Worm (Caenorhabditis elegans) whole organism, late embryonic: ENCODE measurements around the gene pigq-1.

Experiments used
- C38D4.7 ChIP-seq: fragments of 200-800 bp; sonication (Bioruptor generic); optimal IDR thresholded peaks from 2 replicates; lab custom pipeline; 2018; ENCODE audit warnings: mild to moderate bottlenecking, missing genetic modification characterization, moderate library complexity, missing compliant biosample characterization
- ahr-1 ChIP-seq: sonication (generic microtip); optimal IDR thresholded peaks from 2 replicates; lab custom pipeline; 2016; ENCODE audit warnings: missing genetic modification characterization, missing compliant biosample characterization
- elt-4 ChIP-seq: sonication (generic microtip); optimal IDR thresholded peaks from 2 replicates; lab custom pipeline; 2016; ENCODE audit warnings: missing genetic modification characterization, missing compliant biosample characterization
- ets-4 ChIP-seq: sonication (generic microtip); optimal IDR thresholded peaks from 2 replicates; lab custom pipeline; 2016; ENCODE audit warnings: missing genetic modification characterization, missing compliant biosample characterization
- fax-1 ChIP-seq: sonication (generic microtip); optimal IDR thresholded peaks from 2 replicates; lab custom pipeline; 2016; ENCODE audit warnings: missing genotype, missing genetic modification characterization, missing compliant biosample characterization
- fkh-6 ChIP-seq: sonication (generic microtip); optimal IDR thresholded peaks from 2 replicates; lab custom pipeline; 2016; ENCODE audit warnings: missing genetic modification characterization, missing compliant biosample characterization
- nhr-11 ChIP-seq: fragments of 150-350 bp; optimal IDR thresholded peaks from 2 replicates; lab custom pipeline; 2014; ENCODE audit warnings: missing biosample characterization, missing genetic modification characterization
- npax-4 ChIP-seq: sonication (generic microtip); optimal IDR thresholded peaks from 2 replicates; lab custom pipeline; 2016; ENCODE audit warnings: missing genetic modification characterization, missing compliant biosample characterization
- pqm-1 ChIP-seq: sonication (generic microtip); optimal IDR thresholded peaks from 2 replicates; lab custom pipeline; 2016; ENCODE audit warnings: missing genetic modification characterization, missing compliant biosample characterization
- syd-9 ChIP-seq: sonication (generic microtip); optimal IDR thresholded peaks from 2 replicates; lab custom pipeline; 2016; ENCODE audit warnings: mild to moderate bottlenecking, missing genetic modification characterization, moderate library complexity, missing compliant biosample characterization
- ttx-3 ChIP-seq: sonication (generic microtip); optimal IDR thresholded peaks from 2 replicates; lab custom pipeline; 2016; ENCODE audit warnings: missing genetic modification reagents, missing genetic modification characterization, missing compliant biosample characterization
- ztf-16 ChIP-seq: sonication (generic microtip); optimal IDR thresholded peaks from 2 replicates; lab custom pipeline; 2017; ENCODE audit warnings: missing genetic modification characterization, missing compliant biosample characterization

DNA sequence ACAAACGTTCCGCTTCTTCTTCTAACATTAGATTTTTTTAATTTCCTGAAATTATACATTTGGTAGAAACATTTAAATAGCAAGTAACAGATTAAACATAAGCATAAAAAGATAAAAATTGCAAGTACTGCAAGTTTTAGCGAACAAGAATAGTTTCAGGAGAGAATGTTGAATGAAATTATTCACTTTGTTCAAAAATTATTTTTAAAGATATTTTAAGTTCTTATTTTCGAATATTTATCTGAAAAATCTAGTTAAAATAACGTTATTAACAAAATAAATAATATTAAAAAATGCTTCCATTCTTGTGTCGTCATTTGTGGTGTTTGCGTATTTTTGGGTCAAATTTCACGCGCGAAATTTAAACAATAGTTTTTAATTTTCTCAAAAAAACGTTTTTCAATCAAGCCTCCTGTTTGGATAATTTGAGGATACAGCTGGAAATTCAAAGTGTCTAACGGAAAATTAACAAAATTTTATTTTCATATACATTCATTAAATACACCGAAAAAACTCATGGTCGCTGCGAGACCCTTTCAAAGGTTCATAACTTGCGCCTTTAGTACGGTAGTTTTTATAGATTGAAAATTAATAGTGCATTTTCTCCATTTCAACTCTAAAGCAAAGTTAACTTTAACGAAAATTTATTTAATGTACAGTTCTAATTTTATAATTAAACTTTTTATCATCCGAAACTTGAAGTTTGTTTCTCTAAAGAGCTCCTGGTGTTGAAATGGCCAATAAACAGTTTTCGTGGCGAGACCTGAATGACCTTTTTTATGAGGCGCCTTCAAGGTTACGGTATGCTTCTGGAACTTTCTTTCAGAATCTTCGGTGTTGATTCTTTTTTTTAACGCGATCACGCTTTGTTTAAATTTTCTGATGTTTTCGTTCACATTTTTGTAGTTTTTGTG is 4.5 kb downstream of the pigq-1 start, which contains the start of gene skih-2:
- TF ChIP-seq elt-4 (tag; lab: Kevin White, UChicago) (no peak), npax-4 (tag; lab: Kevin White, UChicago) (no peak), nhr-11 (tag; lab: Kevin White, UChicago) (no peak), ttx-3 (tag; lab: Kevin White, UChicago) (no peak), C38D4.7 (GFP tag; lab: Kevin White, UChicago) (no peak), ets-4 (no peak), pqm-1 (tag; lab: Kevin White, UChicago) (no peak), syd-9 (no peak), ztf-16 (no peak), fax-1 (tag; lab: Kevin White, UChicago) (no peak), fkh-6 (tag; lab: Kevin White, UChicago) (no peak), ahr-1 (tag; lab: Kevin White, UChicago) (no peak)
